Fruit fly (Drosophila melanogaster) whole organism, pupa: Measurements from ENCODE around the gene CrebA.
A peak's percentile ranks its signal among the peaks of the same experiment; 100 is the strongest.

ENCODE experiments used
- CG10348 ChIP-seq: fragments of 200-800 bp; sonication (Bioruptor generic); IDR thresholded peaks from 2 replicates; pipeline ENCODE4 v1.3.6; 2022; ENCODE audit warnings: missing biosample characterization, missing genetic modification characterization
- CG12605 ChIP-seq: fragments of 200-800 bp; sonication (Bioruptor generic); IDR thresholded peaks from 2 replicates; pipeline ENCODE4 v1.3.6; 2022; ENCODE audit warnings: missing biosample characterization, missing genetic modification characterization
- CG13204 ChIP-seq: fragments of 200-800 bp; sonication (Bioruptor generic); optimal IDR thresholded peaks from 2 replicates; lab custom pipeline; 2018; ENCODE audit warnings: missing biosample characterization, mild to moderate bottlenecking, missing genetic modification characterization, moderate library complexity
- CG14655 ChIP-seq: fragments of 200-800 bp; sonication (Bioruptor generic); optimal IDR thresholded peaks from 3 replicates; lab custom pipeline; 2017; ENCODE audit warnings: mild to moderate bottlenecking, missing biosample characterization, missing genetic modification reagents, missing genetic modification characterization
- CG15710 ChIP-seq: fragments of 200-800 bp; sonication (Bioruptor generic); optimal IDR thresholded peaks from 2 replicates; lab custom pipeline; 2018; ENCODE audit warnings: missing biosample characterization, mild to moderate bottlenecking, missing genetic modification characterization, moderate library complexity
- CG17806 ChIP-seq: fragments of 200-800 bp; sonication (Bioruptor generic); optimal IDR thresholded peaks from 2 replicates; lab custom pipeline; 2018; ENCODE audit warnings: missing biosample characterization, mild to moderate bottlenecking, missing genetic modification characterization, moderate library complexity
- CG32121 ChIP-seq: fragments of 200-800 bp; sonication (Bioruptor generic); IDR thresholded peaks from 2 replicates; pipeline ENCODE4 v1.3.6; 2022; ENCODE audit warnings: missing biosample characterization, missing genetic modification characterization
- CG34367 ChIP-seq: fragments of 200-800 bp; sonication (Bioruptor generic); optimal IDR thresholded peaks from 2 replicates; lab custom pipeline; 2018; ENCODE audit warnings: missing biosample characterization, mild to moderate bottlenecking, missing genetic modification characterization
- CG4496 ChIP-seq: fragments of 200-800 bp; sonication (Bioruptor generic); IDR thresholded peaks from 3 replicates; pipeline ENCODE4 v1.3.6; 2022; ENCODE audit warnings: missing biosample characterization, missing genetic modification characterization
- CG8159 ChIP-seq: fragments of 200-800 bp; sonication (Bioruptor generic); optimal IDR thresholded peaks from 3 replicates; lab custom pipeline; 2018; ENCODE audit warnings: missing biosample characterization, mild to moderate bottlenecking, missing genetic modification characterization, moderate library complexity
- CG8301 ChIP-seq: fragments of 200-800 bp; sonication (Bioruptor generic); optimal IDR thresholded peaks from 2 replicates; lab custom pipeline; 2018; ENCODE audit warnings: missing biosample characterization, mild to moderate bottlenecking, missing genetic modification characterization
- CG9948 ChIP-seq: fragments of 200-800 bp; sonication (Bioruptor generic); optimal IDR thresholded peaks from 2 replicates; lab custom pipeline; 2018; ENCODE audit warnings: missing biosample characterization, mild to moderate bottlenecking, missing genetic modification characterization, moderate library complexity
- D1 ChIP-seq: fragments of 200-800 bp; sonication (Bioruptor generic); optimal IDR thresholded peaks from 2 replicates; lab custom pipeline; 2018; ENCODE audit warnings: missing biosample characterization, mild to moderate bottlenecking, missing genetic modification characterization, moderate library complexity
- EcR ChIP-seq: fragments of 200-800 bp; sonication (Bioruptor generic); optimal IDR thresholded peaks from 3 replicates; lab custom pipeline; 2019; ENCODE audit warnings: missing biosample characterization, missing genetic modification characterization, mild to moderate bottlenecking, moderate library complexity, missing genetic modification reagents
- Ets98B ChIP-seq: fragments of 200-800 bp; sonication (Bioruptor generic); IDR thresholded peaks from 2 replicates; pipeline ENCODE4 v1.3.6; 2022; ENCODE audit warnings: missing biosample characterization, missing genetic modification characterization
- Pif1A ChIP-seq: fragments of 200-800 bp; sonication (Bioruptor generic); optimal IDR thresholded peaks from 3 replicates; lab custom pipeline; 2016; ENCODE audit warnings: missing biosample characterization, missing genetic modification characterization
- Pif1B ChIP-seq: fragments of 200-800 bp; sonication (Bioruptor generic); optimal IDR thresholded peaks from 3 replicates; lab custom pipeline; 2016; ENCODE audit warnings: missing biosample characterization, missing genetic modification characterization
- Snoo ChIP-seq: fragments of 200-800 bp; sonication (Bioruptor generic); optimal IDR thresholded peaks from 3 replicates; lab custom pipeline; 2017; ENCODE audit warnings: missing biosample characterization, mild to moderate bottlenecking, missing genetic modification characterization, inconsistent platforms
- fd96Ca ChIP-seq: fragments of 200-800 bp; sonication (Bioruptor generic); IDR thresholded peaks from 3 replicates; pipeline ENCODE4 v1.3.6; 2022; ENCODE audit warnings: missing biosample characterization, missing genetic modification characterization
- gl ChIP-seq: fragments of 200-800 bp; sonication (Bioruptor generic); optimal IDR thresholded peaks from 2 replicates; lab custom pipeline; 2018; ENCODE audit warnings: missing biosample characterization, mild to moderate bottlenecking, missing genetic modification characterization
- rn ChIP-seq: fragments of 200-800 bp; sonication (Bioruptor generic); IDR thresholded peaks from 2 replicates; pipeline ENCODE4 v1.3.6; 2022; ENCODE audit warnings: missing biosample characterization, missing genetic modification characterization

CrebA gene

DNA sequence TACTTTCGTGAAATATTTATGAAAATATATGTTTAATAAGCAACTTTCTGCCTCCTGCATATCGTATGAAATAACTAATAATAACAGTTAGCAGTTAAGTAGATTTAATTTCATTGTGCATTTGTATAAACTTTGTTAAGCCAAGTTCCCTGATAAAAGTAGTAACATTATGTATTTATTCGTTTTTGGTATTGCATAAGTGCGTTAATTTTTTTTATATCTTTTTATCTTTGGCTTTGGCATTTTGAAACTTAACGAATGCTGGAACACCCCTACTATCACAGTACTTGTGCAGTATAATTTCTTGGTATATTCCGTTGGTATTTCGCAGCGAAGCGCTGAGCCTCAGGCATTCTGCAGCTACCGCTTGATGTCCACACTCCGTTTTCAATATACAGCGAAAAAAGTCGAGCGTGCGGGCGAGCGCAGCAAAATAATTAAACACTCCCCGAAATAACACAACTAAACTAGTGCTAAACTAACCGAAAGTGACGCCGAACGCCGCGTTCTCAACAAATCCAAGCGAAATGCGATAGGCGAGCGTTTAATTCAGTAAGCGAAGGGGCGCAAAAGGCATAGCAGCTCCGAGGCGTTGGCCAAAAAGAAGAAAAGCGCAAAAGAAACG, 53.4 kb downstream of the CrebA start, which contains the start of gene RhoGAP71E:
RhoGAP71E (plus strand) TSS at position 347 of the 625 bp plus-strand sequence.
- TF ChIP-seq CG9948 (tag; lab: Kevin White, UChicago) (peak; percentile 2), CG34367 (peak; percentile 12), CG12605 (GFP tag; lab: Robert Waterston, UW) (0 out of 2 replicates have a peak, but pooled peaks have one; percentile 36), Snoo (tag; lab: Kevin White, UChicago) (peak; percentile 20), CG4496 (GFP tag; lab: Robert Waterston, UW) (peak; percentile 73), Pif1B (GFP tag; lab: Kevin White, UChicago) (no peak), CG8301 (peak; percentile 18), CG8159 (tag; lab: Kevin White, UChicago) (peak; percentile 36), CG32121 (GFP tag; lab: Robert Waterston, UW) (peak; percentile 32), Ets98B (GFP tag; lab: Robert Waterston, UW) (peak; percentile 54), CG15710 (tag; lab: Kevin White, UChicago) (peak; percentile 2), D1 (tag; lab: Kevin White, UChicago) (no peak), EcR (GFP tag; lab: Kevin White, UChicago) (peak; percentile 33), Pif1A (GFP tag; lab: Kevin White, UChicago) (no peak), CG14655 (GFP tag; lab: Kevin White, UChicago) (no peak), rn (GFP tag; lab: Robert Waterston, UW) (no peak), CG13204 (GFP tag; lab: Kevin White, UChicago) (no peak), fd96Ca (GFP tag; lab: Robert Waterston, UW) (peak; percentile 51; the same call in 1 of the 3 replicates), CG10348 (GFP tag; lab: Robert Waterston, UW) (no peak), gl (tag; lab: Kevin White, UChicago) (no peak)

DNA sequence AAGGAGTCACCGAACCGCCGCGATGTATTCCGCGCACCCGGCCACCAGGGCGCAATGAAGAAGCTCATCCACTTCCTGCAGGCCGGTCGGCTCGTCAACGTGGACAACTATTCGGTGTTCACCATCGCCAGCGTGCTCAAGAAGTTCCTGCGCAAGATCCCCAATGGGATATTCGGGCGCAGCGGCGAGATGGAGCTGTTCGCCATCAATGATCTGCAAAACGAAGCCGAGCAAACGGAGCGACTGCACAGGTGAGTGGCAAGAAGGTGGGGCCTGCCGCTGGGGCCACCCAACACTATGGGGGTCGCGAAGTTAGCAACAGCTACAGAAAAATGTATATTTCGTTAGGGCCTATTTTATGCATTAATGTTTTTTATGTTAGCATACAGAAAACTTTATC, 54.6 kb downstream of the CrebA start:
- TF ChIP-seq Ets98B (GFP tag; lab: Robert Waterston, UW) (peak; percentile 39), rn (GFP tag; lab: Robert Waterston, UW) (no peak), CG4496 (GFP tag; lab: Robert Waterston, UW) (peak; percentile 60; the same call in 2 of the 3 replicates), CG32121 (GFP tag; lab: Robert Waterston, UW) (0 out of 2 replicates have a peak, but pooled peaks have one; percentile 31), CG9948 (tag; lab: Kevin White, UChicago) (no peak), Snoo (tag; lab: Kevin White, UChicago) (no peak), CG14655 (GFP tag; lab: Kevin White, UChicago) (peak; percentile 7), CG12605 (GFP tag; lab: Robert Waterston, UW) (no peak), CG8301 (no peak), CG34367 (no peak), CG17806 (tag; lab: Kevin White, UChicago) (no peak), fd96Ca (GFP tag; lab: Robert Waterston, UW) (no peak)

DNA sequence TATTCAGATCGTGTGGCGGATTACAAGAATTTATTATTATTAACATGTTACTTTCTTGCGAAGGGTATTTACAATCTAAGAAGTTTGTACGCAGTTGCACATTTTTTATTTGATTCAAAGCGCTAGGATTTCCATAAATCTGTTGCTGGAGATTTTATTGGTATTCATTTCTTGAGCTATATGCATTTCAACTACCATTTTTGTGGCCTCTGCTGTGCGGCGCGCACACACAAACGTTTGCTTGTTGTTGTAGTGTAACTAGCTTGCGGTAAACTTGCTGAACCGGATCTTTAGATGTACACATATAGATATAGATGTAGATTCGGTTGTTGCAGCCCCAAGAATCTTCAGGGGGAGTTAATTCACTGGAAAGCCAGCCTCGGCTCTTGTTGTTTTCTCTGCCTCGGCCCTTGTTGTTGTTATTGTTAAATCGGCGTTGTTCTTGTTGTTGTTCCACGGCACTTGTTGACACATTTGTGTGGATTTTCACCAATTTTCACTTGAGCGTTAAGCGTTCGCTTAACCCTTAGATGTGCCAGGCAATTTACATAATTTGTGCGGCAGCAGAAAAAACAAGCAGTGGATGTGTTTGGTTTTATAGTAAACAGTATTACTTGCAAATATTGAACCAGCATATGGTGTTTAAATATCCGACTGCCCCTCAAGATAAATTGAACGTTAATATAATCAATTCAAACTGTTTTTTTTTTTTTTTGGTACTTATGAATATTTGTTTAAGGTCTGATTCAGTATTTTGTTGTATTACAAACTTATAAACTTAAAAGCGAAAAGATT, 55.8 kb downstream of the CrebA start:
- TF ChIP-seq CG34367 (no peak), CG9948 (tag; lab: Kevin White, UChicago) (no peak), EcR (GFP tag; lab: Kevin White, UChicago) (peak; percentile 28), CG32121 (GFP tag; lab: Robert Waterston, UW) (no peak), fd96Ca (GFP tag; lab: Robert Waterston, UW) (no peak), Pif1A (GFP tag; lab: Kevin White, UChicago) (peak; percentile 6)
- TF ChIP-seq, all 21 proteins: peak for 2

DNA sequence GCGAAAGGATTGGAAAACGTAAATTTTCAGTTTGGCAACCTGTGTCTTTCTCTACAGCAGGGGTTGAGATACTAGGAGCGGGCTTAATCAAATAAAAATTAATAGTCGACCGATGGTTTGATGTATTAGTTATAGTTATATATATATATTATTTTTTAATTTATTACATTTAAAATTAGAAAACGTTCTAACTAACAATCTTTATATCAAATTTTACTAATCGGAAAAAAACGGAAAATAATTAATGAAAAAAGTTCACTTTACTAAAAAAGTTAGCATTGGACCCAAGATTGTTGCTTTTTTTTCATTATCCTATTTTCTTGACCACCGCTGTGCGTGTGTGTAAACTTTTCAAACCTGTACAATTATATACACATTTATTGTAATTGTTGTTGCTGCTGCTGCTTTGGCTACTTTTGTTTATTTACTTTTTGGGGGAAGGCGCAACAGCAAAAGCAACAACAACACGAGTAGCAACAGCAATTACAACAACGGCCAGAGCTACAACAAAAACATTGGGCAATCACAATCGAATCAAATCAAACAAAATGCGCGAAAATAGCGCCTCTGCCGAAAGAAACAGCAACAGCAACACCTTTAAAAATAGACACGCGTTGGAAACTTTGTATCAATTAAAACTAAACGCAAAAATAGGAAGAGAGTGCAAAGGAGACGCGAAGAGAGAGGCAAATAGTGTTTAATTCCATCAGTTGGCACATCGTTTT, 57.5 kb downstream of the CrebA start:
- peak; percentile 61 for TF ChIP-seq Ets98B (GFP tag; lab: Robert Waterston, UW)
- peak; percentile 11 for TF ChIP-seq CG15710 (tag; lab: Kevin White, UChicago)
- no peak for TF ChIP-seq D1 (tag; lab: Kevin White, UChicago)
- TF ChIP-seq CG12605 (GFP tag; lab: Robert Waterston, UW): 0 out of 2 replicates have a peak, but pooled peaks have one; percentile 12
- TF ChIP-seq Snoo (tag; lab: Kevin White, UChicago): peak; percentile 18
- TF ChIP-seq CG9948 (tag; lab: Kevin White, UChicago): peak; percentile 42
- peak; percentile 23 for TF ChIP-seq CG8159 (tag; lab: Kevin White, UChicago)
- TF ChIP-seq Pif1A (GFP tag; lab: Kevin White, UChicago): peak; percentile 26
- no peak for TF ChIP-seq gl (tag; lab: Kevin White, UChicago)
- peak; percentile 62 for TF ChIP-seq CG32121 (GFP tag; lab: Robert Waterston, UW)
- TF ChIP-seq CG8301: peak; percentile 42
- no peak for TF ChIP-seq CG4496 (GFP tag; lab: Robert Waterston, UW)
- no peak for TF ChIP-seq CG13204 (GFP tag; lab: Kevin White, UChicago)
- TF ChIP-seq CG14655 (GFP tag; lab: Kevin White, UChicago): peak; percentile 57
- TF ChIP-seq Pif1B (GFP tag; lab: Kevin White, UChicago): no peak
- no peak for TF ChIP-seq CG34367
- no peak for TF ChIP-seq rn (GFP tag; lab: Robert Waterston, UW)
- no peak for TF ChIP-seq EcR (GFP tag; lab: Kevin White, UChicago)
- TF ChIP-seq fd96Ca (GFP tag; lab: Robert Waterston, UW): peak; percentile 53
- TF ChIP-seq, all 21 proteins: peak for 11
